Worm (Caenorhabditis elegans) whole organism, L2 larva: ENCODE results near the gene tag-342.

Experiments
- blmp-1 ChIP-seq: sonication (generic microtip); optimal IDR thresholded peaks from 2 replicates; lab custom pipeline; 2017; ENCODE audit warnings: missing genetic modification characterization, mild to moderate bottlenecking, missing compliant biosample characterization, antibody characterized with exemption, moderate library complexity; ENCODE audit not compliant: insufficient read depth
- egl-27 ChIP-seq: sonication (generic microtip); optimal IDR thresholded peaks from 3 replicates; lab custom pipeline; 2017; ENCODE audit warnings: missing biosample characterization, missing genetic modification reagents, missing genetic modification characterization
- lin-13 ChIP-seq: fragments of 150-350 bp; optimal IDR thresholded peaks from 2 replicates; lab custom pipeline; 2014; ENCODE audit warnings: missing biosample characterization, missing genetic modification reagents, missing genetic modification characterization
- snpc-4 ChIP-seq: fragments of 150-350 bp; optimal IDR thresholded peaks from 2 replicates; lab custom pipeline; 2014; ENCODE audit warnings: missing biosample characterization, missing genetic modification characterization
- unc-39 ChIP-seq: fragments of 150-350 bp; optimal IDR thresholded peaks from 2 replicates; lab custom pipeline; 2014; ENCODE audit warnings: missing biosample characterization, missing genetic modification characterization

DNA sequence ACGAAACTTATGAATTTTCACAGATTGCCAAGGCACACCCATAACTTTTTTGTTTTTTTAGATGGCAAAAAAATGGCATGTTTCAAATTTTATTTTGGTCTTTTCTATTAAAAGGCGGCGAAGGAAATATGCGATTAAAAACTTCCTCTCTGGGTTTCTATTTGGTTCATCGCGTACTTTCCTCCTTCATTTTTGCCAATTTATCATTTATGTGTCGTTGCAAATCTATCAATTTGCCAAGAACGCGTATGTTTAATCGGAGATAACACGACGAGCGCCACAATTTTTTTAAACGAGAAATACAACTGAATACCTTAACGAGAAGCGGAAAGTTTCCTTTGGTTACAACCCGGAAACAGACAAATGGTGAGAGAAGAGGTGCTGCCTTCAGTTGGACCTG lies 4.5 kb downstream of the tag-342 start:
- no peak for TF ChIP-seq lin-13 (GFP tag; lab: Kevin White, UChicago)
- no peak for TF ChIP-seq egl-27 (tag; lab: Kevin White, UChicago)
- TF ChIP-seq snpc-4 (tag; lab: Kevin White, UChicago) = no peak
- TF ChIP-seq unc-39 = no peak
- no peak for TF ChIP-seq blmp-1 (tag; lab: Kevin White, UChicago)
